Fruit fly (Drosophila melanogaster): ENCODE measurements around the gene YL-1.

Gene YL-1

DNA sequence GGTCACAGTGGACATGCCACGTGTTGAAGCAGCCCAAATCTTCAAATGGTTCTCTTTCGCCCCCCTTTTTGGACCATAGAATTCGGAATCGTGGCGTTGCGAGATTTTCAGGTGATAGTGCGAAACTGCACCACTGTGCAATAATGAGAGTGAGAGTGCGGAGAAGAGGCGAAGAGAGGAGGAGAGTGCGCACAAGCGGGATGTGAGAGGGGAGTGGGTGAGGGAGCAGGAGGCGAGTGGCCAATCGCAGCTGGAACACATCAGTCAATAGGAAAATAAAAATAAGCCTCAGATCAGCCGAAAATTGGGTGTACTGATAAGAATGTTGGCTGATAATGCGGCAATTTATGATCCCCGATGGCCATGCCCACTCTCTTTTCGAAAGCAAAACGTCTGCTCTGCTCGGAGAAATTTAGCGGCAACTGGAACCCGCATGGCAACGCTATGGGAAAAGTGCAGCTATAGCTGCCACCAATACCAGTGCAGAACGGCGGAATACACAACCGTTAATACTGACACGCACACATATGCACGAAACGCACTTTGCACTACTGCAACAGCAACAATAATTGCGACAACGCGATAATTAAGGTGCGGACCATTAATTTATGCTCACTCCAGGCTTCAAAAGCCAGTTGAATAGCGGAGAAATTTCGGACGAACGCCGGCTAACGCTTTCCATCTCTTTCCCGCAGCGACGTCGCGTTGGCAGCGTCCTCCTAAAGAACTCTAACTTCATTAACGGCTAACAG, 2.8 kb upstream of the YL-1 start (continued):
- TF ChIP-seq ham (GFP tag; IDR thresholded peaks at IDR 0.05), result no peak
- no peak; the same call in 1 of the 2 replicates for TF ChIP-seq Drgx (GFP tag; IDR thresholded peaks at IDR 0.05)
- TF ChIP-seq CG10267 (tag; optimal IDR thresholded peaks at IDR 0.05), result no peak
- no peak for TF ChIP-seq tll (GFP tag; optimal IDR thresholded peaks at IDR 0.05)
- no peak for TF ChIP-seq CG18764 (GFP tag; optimal IDR thresholded peaks at IDR 0.05)
- no peak for TF ChIP-seq Kr (GFP tag; optimal IDR thresholded peaks at IDR 0.05)
- TF ChIP-seq shn (GFP tag; optimal IDR thresholded peaks at IDR 0.05), result no peak
- TF ChIP-seq gt (GFP tag; IDR thresholded peaks at IDR 0.05), result no peak
- no peak for TF ChIP-seq CG8944 (GFP tag; optimal IDR thresholded peaks at IDR 0.05)
- no peak for TF ChIP-seq ttk (GFP tag; IDR thresholded peaks at IDR 0.05)
- peak; percentile 24 for TF ChIP-seq mam (GFP tag; optimal IDR thresholded peaks at IDR 0.05)
- TF ChIP-seq sob (GFP tag; IDR thresholded peaks at IDR 0.05), result no peak
- TF ChIP-seq CG10654 (GFP tag; optimal IDR thresholded peaks at IDR 0.05), result no peak
- no peak for TF ChIP-seq bab2 (GFP tag; optimal IDR thresholded peaks at IDR 0.05)
- TF ChIP-seq Dip3 (GFP tag; optimal IDR thresholded peaks at IDR 0.05), result no peak
- 0 out of 3 replicates have a peak, but pooled peaks have one; percentile 21 for TF ChIP-seq CG6175 (GFP tag; IDR thresholded peaks at IDR 0.05)
- TF ChIP-seq CG10462 (GFP tag; optimal IDR thresholded peaks at IDR 0.05), result no peak
- TF ChIP-seq eyg (GFP tag; optimal IDR thresholded peaks at IDR 0.05), result peak; percentile 4
- no peak for TF ChIP-seq grn (GFP tag; optimal IDR thresholded peaks at IDR 0.05)
- no peak for TF ChIP-seq ac (GFP tag; optimal IDR thresholded peaks at IDR 0.05)
- no peak for TF ChIP-seq B-H1 (GFP tag; IDR thresholded peaks at IDR 0.05)
- no peak for TF ChIP-seq H2.0 (GFP tag; IDR thresholded peaks at IDR 0.05)
- no peak for TF ChIP-seq da (GFP tag; optimal IDR thresholded peaks at IDR 0.05)
- no peak for TF ChIP-seq phol (tag; optimal IDR thresholded peaks at IDR 0.05)
- no peak; the same call in 1 of the 2 replicates for TF ChIP-seq sim (GFP tag; IDR thresholded peaks at IDR 0.05)
- peak; percentile 93 for TF ChIP-seq Blimp-1 (GFP tag; optimal IDR thresholded peaks at IDR 0.05)
- no peak for TF ChIP-seq insv (GFP tag; optimal IDR thresholded peaks at IDR 0.05)
- no peak for TF ChIP-seq Lim3 (GFP tag; IDR thresholded peaks at IDR 0.05)
- TF ChIP-seq ap (GFP tag; IDR thresholded peaks at IDR 0.05), result no peak
- TF ChIP-seq MTF-1 (GFP tag; optimal IDR thresholded peaks at IDR 0.05; ENCODE audit: borderline replicate concordance), result no peak
- no peak for TF ChIP-seq D19A (tag; optimal IDR thresholded peaks at IDR 0.05)
- peak; percentile 17 for TF ChIP-seq CG12391 (tag; optimal IDR thresholded peaks at IDR 0.05)
- TF ChIP-seq Trl (optimal IDR thresholded peaks at IDR 0.05), result peak; percentile 69 to 84
- peak; percentile 64 for TF ChIP-seq Trl (GFP tag; optimal IDR thresholded peaks at IDR 0.05)
- TF ChIP-seq zen2 (GFP tag; IDR thresholded peaks at IDR 0.05; ENCODE audit: partially characterized antibody), result no peak
- TF ChIP-seq Pdp1 (GFP tag; optimal IDR thresholded peaks at IDR 0.05), result no peak
- peak in 1 of 2 experiments; percentile 16 for TF ChIP-seq crp (GFP tag; optimal IDR thresholded peaks at IDR 0.05)
- TF ChIP-seq CG10979 (tag; optimal IDR thresholded peaks at IDR 0.05), result peak; percentile 39
- no peak for TF ChIP-seq CG18619 (GFP tag; optimal IDR thresholded peaks at IDR 0.05)
- peak; percentile 1 for TF ChIP-seq CG13424 (tag; optimal IDR thresholded peaks at IDR 0.05)
- no peak for TF ChIP-seq CG14441 (GFP tag; IDR thresholded peaks at IDR 0.05)
- no peak for TF ChIP-seq lov (optimal IDR thresholded peaks at IDR 0.05)
- TF ChIP-seq lov (GFP tag; IDR thresholded peaks at IDR 0.05), result no peak
- no peak for TF ChIP-seq gem (tag; optimal IDR thresholded peaks at IDR 0.05)
- TF ChIP-seq CG11247 (GFP tag; IDR thresholded peaks at IDR 0.05), result no peak
- no peak for TF ChIP-seq chif (GFP tag; optimal IDR thresholded peaks at IDR 0.05)
- TF ChIP-seq CG8388 (GFP tag; optimal IDR thresholded peaks at IDR 0.05), result no peak
- TF ChIP-seq Hr39 (optimal IDR thresholded peaks at IDR 0.05), result no peak
- no peak for TF ChIP-seq wdn (GFP tag; IDR thresholded peaks at IDR 0.05)
- no peak for TF ChIP-seq Ada2b (GFP tag; IDR thresholded peaks at IDR 0.05)
